Worm (Caenorhabditis elegans): Measurements from ENCODE around the gene inpp-5K.

Gene inpp-5K

DNA sequence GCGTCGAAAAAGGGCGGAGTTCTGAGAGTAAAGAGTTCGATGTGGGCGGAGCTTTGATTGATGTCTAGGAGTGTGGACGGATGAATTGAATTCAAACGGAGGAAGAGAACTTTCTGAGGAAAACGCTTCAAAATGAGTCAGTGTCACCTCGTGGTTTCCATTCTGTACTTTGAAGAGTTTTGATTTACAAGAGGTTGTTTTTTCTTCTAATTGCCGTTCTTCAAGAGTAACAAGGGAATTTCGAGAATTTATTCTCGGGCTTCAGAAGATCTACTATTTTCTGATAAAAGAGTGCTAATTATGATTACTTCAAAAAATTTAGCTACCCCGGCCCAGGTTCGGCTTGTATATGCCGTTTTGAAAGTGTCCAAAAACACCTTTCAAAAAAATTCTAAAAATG is 15.1 kb upstream of the inpp-5K start, which contains the start of gene C50C3.12:
C50C3.12 (plus strand) TSS at position 301 of the 400 bp plus-strand sequence.
- TF ChIP-seq ztf-1 (GFP tag; conservative IDR thresholded peaks at IDR 0.05) = no peak
- TF ChIP-seq unc-62 (GFP tag; optimal IDR thresholded peaks at IDR 0.05) = no peak
- no peak for TF ChIP-seq lin-11 (tag; optimal IDR thresholded peaks at IDR 0.05)
- TF ChIP-seq dmd-4 (tag; optimal IDR thresholded peaks at IDR 0.05) = no peak
- TF ChIP-seq fos-1 (tag; optimal IDR thresholded peaks at IDR 0.05) = no peak
- no peak for TF ChIP-seq gmeb-1 (tag; optimal IDR thresholded peaks at IDR 0.05)
- no peak for TF ChIP-seq sem-4 (tag; optimal IDR thresholded peaks at IDR 0.05)
- no peak for TF ChIP-seq sma-3 (GFP tag; optimal IDR thresholded peaks at IDR 0.05)
- no peak for TF ChIP-seq unc-39 (tag; optimal IDR thresholded peaks at IDR 0.05)

DNA sequence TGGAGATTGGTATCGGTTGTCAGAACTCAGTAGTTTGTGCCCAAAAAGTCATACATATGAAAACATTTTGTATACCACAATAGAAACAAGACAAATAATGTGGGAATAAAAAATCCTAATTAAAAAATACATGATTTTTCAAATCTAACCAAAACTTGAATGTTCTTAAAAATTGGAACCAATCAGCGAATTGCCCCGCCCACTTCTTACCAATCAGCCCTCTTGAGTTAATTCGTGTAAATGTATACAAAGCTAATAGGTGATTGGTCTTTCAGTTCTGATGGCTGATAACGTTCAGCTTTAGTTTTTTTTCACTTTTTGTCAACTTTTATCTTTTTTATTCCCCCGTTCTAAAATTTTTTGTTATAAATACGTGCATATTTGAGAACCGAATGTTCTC is 14.1 kb upstream of the inpp-5K start:
- TF ChIP-seq peb-1 (tag; optimal IDR thresholded peaks at IDR 0.05) (no peak), crh-2 (tag; optimal IDR thresholded peaks at IDR 0.05) (no peak), F13H6.1 (tag; optimal IDR thresholded peaks at IDR 0.05) (no peak), lin-13 (GFP tag; optimal IDR thresholded peaks at IDR 0.05) (no peak), nhr-11 (tag; optimal IDR thresholded peaks at IDR 0.05) (no peak), mbf-1 (tag; optimal IDR thresholded peaks at IDR 0.05) (no peak), nhr-21 (tag; optimal IDR thresholded peaks at IDR 0.05) (no peak), blmp-1 (tag; optimal IDR thresholded peaks at IDR 0.05; ENCODE audit: insufficient read depth) (no peak), nhr-25 (tag; optimal IDR thresholded peaks at IDR 0.05) (no peak), skn-1 (tag; optimal IDR thresholded peaks at IDR 0.05) (no peak), nhr-77 (tag; optimal IDR thresholded peaks at IDR 0.05) (no peak), dmd-4 (tag; optimal IDR thresholded peaks at IDR 0.05) (no peak), ZK546.5 (tag; optimal IDR thresholded peaks at IDR 0.05) (no peak), ztf-1 (GFP tag; conservative IDR thresholded peaks at IDR 0.05) (no peak), fos-1 (tag; optimal IDR thresholded peaks at IDR 0.05) (no peak), unc-55 (GFP tag; optimal IDR thresholded peaks at IDR 0.05) (no peak), lin-11 (tag; optimal IDR thresholded peaks at IDR 0.05) (no peak), ztf-4 (tag; optimal IDR thresholded peaks at IDR 0.05) (no peak), unc-62 (GFP tag; optimal IDR thresholded peaks at IDR 0.05) (no peak), lsy-2 (tag; optimal IDR thresholded peaks at IDR 0.05) (no peak)

DNA sequence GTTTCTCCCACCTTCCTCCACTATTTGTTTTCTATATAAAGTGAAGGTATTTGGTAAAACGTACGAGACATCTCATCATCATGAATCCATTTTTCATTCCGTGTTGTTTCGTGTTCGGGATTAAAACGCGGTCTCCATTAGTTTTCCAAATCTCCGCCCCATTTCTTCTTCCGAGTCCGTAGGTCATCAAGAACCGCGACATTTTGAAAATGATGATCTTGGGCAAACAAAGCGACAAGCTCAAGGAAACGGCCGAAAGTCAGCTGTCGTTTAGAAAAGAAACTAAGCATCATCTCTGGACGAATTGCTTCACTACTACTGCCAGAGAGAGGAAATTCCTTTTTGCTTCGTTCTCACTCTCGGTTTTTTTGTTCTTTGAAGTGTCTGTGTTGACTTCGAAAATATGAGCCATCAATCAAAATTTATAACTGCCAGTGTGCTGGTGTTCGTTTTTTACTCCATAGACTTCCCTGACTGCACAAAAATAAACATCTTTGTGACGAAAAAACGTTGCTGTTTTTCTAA is 11.5 kb upstream of the inpp-5K start:
- TF ChIP-seq F13H6.1 (tag; optimal IDR thresholded peaks at IDR 0.05) (no peak), nhr-129 (tag; optimal IDR thresholded peaks at IDR 0.05) (peak; percentile 12), mbf-1 (tag; optimal IDR thresholded peaks at IDR 0.05) (no peak), sem-4 (tag; optimal IDR thresholded peaks at IDR 0.05) (no peak), unc-55 (GFP tag; optimal IDR thresholded peaks at IDR 0.05) (no peak)

DNA sequence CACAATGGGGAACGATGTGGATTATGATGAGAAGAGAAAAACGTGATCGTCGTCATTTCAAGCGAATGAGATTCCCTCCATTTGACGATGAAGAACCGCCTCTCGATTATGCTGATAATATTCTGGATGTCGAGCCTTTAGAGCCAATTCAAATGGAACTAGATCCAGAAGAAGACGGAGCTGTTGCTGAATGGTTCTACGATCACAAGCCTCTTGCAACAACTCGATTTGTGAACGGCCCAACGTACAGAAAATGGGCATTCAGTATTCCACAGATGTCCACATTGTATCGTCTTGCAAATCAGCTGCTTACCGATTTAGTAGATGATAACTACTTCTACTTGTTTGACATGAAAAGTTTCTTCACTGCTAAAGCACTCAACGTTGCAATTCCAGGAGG is 3.6 kb upstream of the inpp-5K start:
- TF ChIP-seq lin-13 (GFP tag; optimal IDR thresholded peaks at IDR 0.05) (no peak), ZK546.5 (tag; optimal IDR thresholded peaks at IDR 0.05) (no peak), blmp-1 (tag; optimal IDR thresholded peaks at IDR 0.05; ENCODE audit: insufficient read depth) (no peak), ztf-11 (tag; optimal IDR thresholded peaks at IDR 0.05) (no peak), mab-5 (tag; optimal IDR thresholded peaks at IDR 0.05) (no peak), elt-1 (tag; optimal IDR thresholded peaks at IDR 0.05) (no peak), nhr-23 (tag; optimal IDR thresholded peaks at IDR 0.05) (no peak), unc-39 (tag; optimal IDR thresholded peaks at IDR 0.05) (no peak)

DNA sequence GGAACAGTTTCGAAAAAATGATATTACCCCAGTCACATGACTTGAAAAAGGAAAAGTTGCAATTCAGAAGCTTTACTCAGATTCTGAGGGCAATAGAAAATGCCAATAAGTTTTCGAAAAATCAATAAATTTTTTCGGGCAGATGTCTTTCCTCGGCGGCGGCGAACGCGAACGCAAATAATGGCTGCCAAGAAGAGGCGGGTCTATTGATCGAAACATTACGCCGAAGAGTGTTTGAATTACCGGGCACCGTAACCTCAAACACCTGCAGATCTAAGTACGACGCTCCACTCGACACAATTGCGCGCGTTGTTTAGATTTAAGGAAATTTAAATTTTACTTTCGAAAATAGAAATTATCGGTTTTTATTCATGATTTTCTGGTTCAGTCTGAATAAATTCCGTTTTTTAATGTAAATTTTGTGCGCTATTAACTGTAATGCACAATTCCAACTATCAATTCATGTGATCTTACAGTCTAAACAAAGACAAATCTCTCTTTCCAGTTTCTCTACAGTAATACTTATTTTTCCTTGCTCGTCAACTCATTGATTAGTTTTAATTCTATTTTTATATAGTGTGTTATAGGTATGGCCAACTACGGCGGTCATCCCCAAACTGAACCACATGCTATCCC is 2.8 kb upstream of the inpp-5K start, which contains the start of gene prp-8:
prp-8 (plus strand) TSS at position 586 of the 636 bp plus-strand sequence.
- TF ChIP-seq gmeb-1 (tag; optimal IDR thresholded peaks at IDR 0.05) (peak; percentile 88), nhr-129 (tag; optimal IDR thresholded peaks at IDR 0.05) (peak; percentile 90), sma-9 (GFP tag; optimal IDR thresholded peaks at IDR 0.05) (peak; percentile 88), sma-9 (tag; optimal IDR thresholded peaks at IDR 0.05) (no peak), lin-11 (tag; optimal IDR thresholded peaks at IDR 0.05) (peak; percentile 94), nhr-77 (tag; optimal IDR thresholded peaks at IDR 0.05) (no peak), fos-1 (tag; optimal IDR thresholded peaks at IDR 0.05) (peak; percentile 72), nhr-12 (tag; optimal IDR thresholded peaks at IDR 0.05) (no peak), sem-4 (tag; optimal IDR thresholded peaks at IDR 0.05) (peak; percentile 91), lsy-2 (tag; optimal IDR thresholded peaks at IDR 0.05) (peak; percentile 96 to 99), nhr-21 (tag; optimal IDR thresholded peaks at IDR 0.05) (peak; percentile 71), nhr-11 (tag; optimal IDR thresholded peaks at IDR 0.05) (no peak), elt-3 (tag; optimal IDR thresholded peaks at IDR 0.05) (no peak), C34F6.9 (tag; optimal IDR thresholded peaks at IDR 0.05) (peak; percentile 96), nhr-10 (tag; optimal IDR thresholded peaks at IDR 0.05) (peak; percentile 59), dmd-4 (tag; optimal IDR thresholded peaks at IDR 0.05) (no peak), ceh-16 (tag; optimal IDR thresholded peaks at IDR 0.05) (peak; percentile 85), Y55F3AM.14 (GFP tag; optimal IDR thresholded peaks at IDR 0.05) (no peak), nhr-25 (tag; optimal IDR thresholded peaks at IDR 0.05) (peak; percentile 91), F13H6.1 (tag; optimal IDR thresholded peaks at IDR 0.05) (peak; percentile 88), ztf-11 (tag; optimal IDR thresholded peaks at IDR 0.05) (no peak), crh-2 (tag; optimal IDR thresholded peaks at IDR 0.05) (peak; percentile 95), ceh-82 (tag; optimal IDR thresholded peaks at IDR 0.05) (peak; percentile 30), unc-55 (GFP tag; optimal IDR thresholded peaks at IDR 0.05) (peak; percentile 97), ztf-4 (tag; optimal IDR thresholded peaks at IDR 0.05) (peak; percentile 78), elt-1 (tag; optimal IDR thresholded peaks at IDR 0.05) (no peak), mab-5 (tag; optimal IDR thresholded peaks at IDR 0.05) (peak; percentile 79), nhr-237 (tag; optimal IDR thresholded peaks at IDR 0.05) (no peak), ZK546.5 (tag; optimal IDR thresholded peaks at IDR 0.05) (peak; percentile 94), egl-27 (tag; optimal IDR thresholded peaks at IDR 0.05) (peak; percentile 50), zag-1 (tag; optimal IDR thresholded peaks at IDR 0.05) (peak; percentile 65)

Measured in whole organism, L2 larva.